Fruit fly (Drosophila melanogaster): Measurements from ENCODE around the gene CG13658.

The CG13658 gene

dm6 chr3R:25247379-25247869, 39.9 kb upstream of the CG13658 start, which contains the start of the genes RpS27 and Nup37 (continued):
- TF ChIP-seq usp (GFP tag; optimal IDR thresholded peaks at IDR 0.05) (no peak), pan (optimal IDR thresholded peaks at IDR 0.05) (no peak), CG9705 (GFP tag; optimal IDR thresholded peaks at IDR 0.05) (peak; percentile 99), foxo (GFP tag; optimal IDR thresholded peaks at IDR 0.05) (peak; percentile 81 to 97), OdsH (GFP tag; optimal IDR thresholded peaks at IDR 0.05) (peak; percentile 95), ey (GFP tag; optimal IDR thresholded peaks at IDR 0.05) (peak; percentile 90), lola (GFP tag; optimal IDR thresholded peaks at IDR 0.05) (no peak), dsf (GFP tag; optimal IDR thresholded peaks at IDR 0.05; ENCODE audit: borderline replicate concordance) (peak; percentile 79), psq (GFP tag; optimal IDR thresholded peaks at IDR 0.05) (peak; percentile 89), brk (GFP tag; optimal IDR thresholded peaks at IDR 0.05) (no peak), rgr (GFP tag; optimal IDR thresholded peaks at IDR 0.05) (peak; percentile 99), woc (GFP tag; optimal IDR thresholded peaks at IDR 0.05) (peak; percentile 77)

dm6 chr3R:25249145-25250141, 37.8 kb upstream of the CG13658 start, which contains the start of gene Nup358:
Gene Nup358 (plus strand): TSS chr3R:25249348.
- TF ChIP-seq sage (GFP tag; optimal IDR thresholded peaks at IDR 0.05) (no peak), Sp1 (GFP tag; optimal IDR thresholded peaks at IDR 0.05) (peak; percentile 5), Abd-B (GFP tag; optimal IDR thresholded peaks at IDR 0.05) (no peak), CG9705 (GFP tag; optimal IDR thresholded peaks at IDR 0.05) (no peak), Rel (GFP tag; optimal IDR thresholded peaks at IDR 0.05) (no peak), Rel (tag; optimal IDR thresholded peaks at IDR 0.05) (peak; percentile 18), Vsx2 (GFP tag; optimal IDR thresholded peaks at IDR 0.05; ENCODE audit: partially characterized antibody) (no peak), foxo (GFP tag; optimal IDR thresholded peaks at IDR 0.05) (no peak), CrebA (GFP tag; optimal IDR thresholded peaks at IDR 0.05; ENCODE audit: borderline replicate concordance) (no peak), Dif (GFP tag; optimal IDR thresholded peaks at IDR 0.05; ENCODE audit: partially characterized antibody) (no peak), Dfd (GFP tag; optimal IDR thresholded peaks at IDR 0.05) (no peak), Jra (GFP tag; optimal IDR thresholded peaks at IDR 0.05) (no peak), sv (GFP tag; optimal IDR thresholded peaks at IDR 0.05) (no peak), jim (GFP tag; optimal IDR thresholded peaks at IDR 0.05) (no peak), tai (GFP tag; optimal IDR thresholded peaks at IDR 0.05) (no peak), Mio (GFP tag; optimal IDR thresholded peaks at IDR 0.05) (no peak), N (GFP tag; optimal IDR thresholded peaks at IDR 0.05) (no peak)

- TF ChIP-seq Hr83 (GFP tag; optimal IDR thresholded peaks at IDR 0.05; ENCODE audit: poor library complexity, severe bottlenecking) (peak; percentile 96), GATAd (GFP tag; optimal IDR thresholded peaks at IDR 0.05) (peak; percentile 94), Hnf4 (GFP tag; optimal IDR thresholded peaks at IDR 0.05) (peak; percentile 99), HLH106 (tag; optimal IDR thresholded peaks at IDR 0.05) (peak; percentile 98), Mio (GFP tag; optimal IDR thresholded peaks at IDR 0.05) (peak; percentile 79), woc (GFP tag; optimal IDR thresholded peaks at IDR 0.05) (peak; percentile 97), Vsx2 (GFP tag; optimal IDR thresholded peaks at IDR 0.05; ENCODE audit: partially characterized antibody) (no peak), jim (GFP tag; optimal IDR thresholded peaks at IDR 0.05) (peak; percentile 43), pan (optimal IDR thresholded peaks at IDR 0.05) (no peak), fru (GFP tag; optimal IDR thresholded peaks at IDR 0.05) (peak; percentile 97), Abd-B (GFP tag; optimal IDR thresholded peaks at IDR 0.05) (no peak), Rel (GFP tag; optimal IDR thresholded peaks at IDR 0.05) (peak; percentile 40), Rel (tag; optimal IDR thresholded peaks at IDR 0.05) (peak; percentile 82), dsf (GFP tag; optimal IDR thresholded peaks at IDR 0.05; ENCODE audit: borderline replicate concordance) (peak; percentile 94), foxo (GFP tag; optimal IDR thresholded peaks at IDR 0.05) (peak; percentile 89 to 98), sage (GFP tag; optimal IDR thresholded peaks at IDR 0.05) (no peak), h (GFP tag; optimal IDR thresholded peaks at IDR 0.05) (peak; percentile 99), Dif (GFP tag; optimal IDR thresholded peaks at IDR 0.05; ENCODE audit: partially characterized antibody) (no peak), usp (GFP tag; optimal IDR thresholded peaks at IDR 0.05) (no peak), sv (GFP tag; optimal IDR thresholded peaks at IDR 0.05) (peak; percentile 98), CrebA (GFP tag; optimal IDR thresholded peaks at IDR 0.05; ENCODE audit: borderline replicate concordance) (no peak), dmrt93B (GFP tag; optimal IDR thresholded peaks at IDR 0.05) (peak; percentile 96), Dfd (GFP tag; optimal IDR thresholded peaks at IDR 0.05) (no peak), CG32264 (GFP tag; optimal IDR thresholded peaks at IDR 0.05) (peak; percentile 93), N (GFP tag; optimal IDR thresholded peaks at IDR 0.05) (no peak), lola (GFP tag; optimal IDR thresholded peaks at IDR 0.05) (no peak), CG9705 (GFP tag; optimal IDR thresholded peaks at IDR 0.05) (peak; percentile 95), Myc (optimal IDR thresholded peaks at IDR 0.05) (peak; percentile 25), Jra (GFP tag; optimal IDR thresholded peaks at IDR 0.05) (peak; percentile 98), ey (GFP tag; optimal IDR thresholded peaks at IDR 0.05) (peak; percentile 97), tai (GFP tag; optimal IDR thresholded peaks at IDR 0.05) (no peak), br (GFP tag; optimal IDR thresholded peaks at IDR 0.05) (peak; percentile 96), Sp1 (GFP tag; optimal IDR thresholded peaks at IDR 0.05) (peak; percentile 96), Hr78 (GFP tag; optimal IDR thresholded peaks at IDR 0.05) (no peak), brk (GFP tag; optimal IDR thresholded peaks at IDR 0.05) (no peak), dl (GFP tag; optimal IDR thresholded peaks at IDR 0.05; ENCODE audit: insufficient read depth in 1 of 2, partially characterized antibody in 2 of 2) (no peak)
Measured at dm6 chr3R:25258628-25259240, 28.5 kb upstream of the CG13658 start, which contains the start of gene CG11857. Gene CG11857 (plus strand): TSS chr3R:25258898.

Data from whole organism, wandering third instar larva.